Worm (Caenorhabditis elegans) whole organism, L2 larva: ENCODE results near the gene tat-3.

ENCODE experiments used
- ZK546.5 ChIP-seq: sonication (generic microtip); optimal IDR thresholded peaks from 2 replicates; lab custom pipeline; 2017; ENCODE audit warnings: missing biosample characterization, missing genetic modification characterization
- crh-2 ChIP-seq: sonication (generic microtip); optimal IDR thresholded peaks from 2 replicates; lab custom pipeline; 2017; ENCODE audit warnings: missing biosample characterization, missing genetic modification characterization
- nhr-12 ChIP-seq: fragments of 150-350 bp; optimal IDR thresholded peaks from 2 replicates; lab custom pipeline; 2014; ENCODE audit warnings: missing biosample characterization, missing genetic modification characterization
- nhr-129 ChIP-seq: fragments of 150-350 bp; optimal IDR thresholded peaks from 2 replicates; lab custom pipeline; 2014; ENCODE audit warnings: missing biosample characterization, missing genetic modification characterization
- nhr-237 ChIP-seq: fragments of 150-350 bp; optimal IDR thresholded peaks from 2 replicates; lab custom pipeline; 2014; ENCODE audit warnings: missing biosample characterization, missing genetic modification characterization
- sem-4 ChIP-seq: fragments of 150-350 bp; optimal IDR thresholded peaks from 2 replicates; lab custom pipeline; 2014; ENCODE audit warnings: missing biosample characterization, missing genetic modification reagents, missing genetic modification characterization
- skn-1 ChIP-seq: sonication (generic microtip); optimal IDR thresholded peaks from 2 replicates; lab custom pipeline; 2017; ENCODE audit warnings: missing biosample characterization, missing genetic modification characterization
- sma-9 ChIP-seq, 2 experiments: fragments of 150-350 bp in 1 of 2; sonication (generic microtip) in 1 of 2; optimal IDR thresholded peaks; 2 replicates each; lab custom pipeline; 2014 to 2016; ENCODE audit warnings: missing genetic modification characterization in 2 of 2, mild to moderate bottlenecking in 1 of 2, missing biosample characterization in 1 of 2, missing compliant biosample characterization in 1 of 2, missing genetic modification reagents in 1 of 2, moderate library complexity in 1 of 2
- unc-62 ChIP-seq: fragments of 150-350 bp; optimal IDR thresholded peaks from 2 replicates; lab custom pipeline; 2014; ENCODE audit warnings: missing biosample characterization, missing genetic modification reagents, missing genetic modification characterization
- ztf-1 ChIP-seq: fragments of 200-800 bp; sonication (Bioruptor generic); conservative IDR thresholded peaks from 2 replicates; pipeline ENCODE4 v1.3.6; 2022; ENCODE audit warnings: missing genetic modification characterization, missing compliant biosample characterization

DNA sequence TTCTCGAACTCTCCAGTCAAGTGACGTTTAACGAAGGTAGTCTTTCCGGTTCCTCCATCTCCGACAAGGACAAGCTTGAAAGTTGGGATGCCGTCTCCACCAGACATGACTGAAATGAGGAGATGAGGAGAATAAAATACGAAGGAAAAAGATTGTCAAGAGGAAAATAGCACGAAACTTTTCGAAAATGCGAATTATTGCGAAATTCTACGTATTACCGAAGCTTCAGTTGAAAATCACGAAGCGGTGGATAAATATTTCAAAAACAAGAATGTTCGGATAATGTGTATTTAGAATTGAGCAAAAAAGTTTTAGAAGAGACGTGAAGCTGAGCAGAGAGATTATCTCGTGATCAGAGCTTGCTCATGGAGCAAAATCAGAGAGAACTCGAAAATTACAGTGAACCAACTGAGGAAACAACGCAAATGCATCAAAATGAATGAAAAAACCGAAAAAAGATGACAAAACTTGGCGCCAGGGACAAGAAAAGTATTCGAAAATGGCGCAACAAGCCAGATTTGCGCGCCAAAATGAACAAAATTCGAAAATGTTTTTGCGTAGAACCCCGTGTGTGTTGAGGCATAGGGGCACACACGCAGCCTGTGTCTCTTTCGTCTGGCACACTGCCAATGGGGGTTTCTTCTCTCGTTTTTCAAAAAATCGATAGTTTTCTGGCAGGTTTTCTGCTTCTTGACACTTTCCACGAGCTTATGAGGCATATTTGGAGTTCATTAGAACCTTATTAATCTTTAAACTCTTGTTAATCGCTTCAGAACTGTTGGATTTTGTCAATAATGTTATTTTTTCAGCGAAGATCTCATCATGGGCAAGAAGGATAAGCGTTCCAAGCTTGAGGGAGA lies 17.3 kb upstream of the tat-3 start, which contains the start of the genes ran-1 and dkc-1:
- TF ChIP-seq nhr-237 (tag; lab: Kevin White, UChicago) (no peak), skn-1 (tag; lab: Kevin White, UChicago) (no peak), nhr-129 (peak; percentile 79), sma-9 (GFP tag; optimal IDR thresholded peaks at IDR 0.05; lab: Kevin White, UChicago) (no peak), sma-9 (tag; optimal IDR thresholded peaks at IDR 0.05; lab: Kevin White, UChicago) (no peak), sem-4 (tag; lab: Kevin White, UChicago) (peak; percentile 29), nhr-12 (tag; lab: Kevin White, UChicago) (no peak), unc-62 (no peak), crh-2 (tag; lab: Kevin White, UChicago) (peak; percentile 78), ztf-1 (no peak), ZK546.5 (no peak)
